Fruit fly (Drosophila melanogaster) whole organism, embryonic: Measurements from ENCODE around the gene CG6149.

Experiments used
- Asciz ChIP-seq: fragments of 200-800 bp; sonication (Bioruptor generic); optimal IDR thresholded peaks from 2 replicates; lab custom pipeline; 2017; ENCODE audit warnings: missing biosample characterization, mild to moderate bottlenecking, missing genetic modification characterization, missing genetic modification reagents
- Bdp1 ChIP-seq: fragments of 200-800 bp; sonication (Bioruptor generic); optimal IDR thresholded peaks from 3 replicates; lab custom pipeline; 2016; ENCODE audit warnings: missing biosample characterization, missing genetic modification characterization
- BtbVII ChIP-seq: fragments of 200-800 bp; sonication (Bioruptor generic); optimal IDR thresholded peaks from 3 replicates; lab custom pipeline; 2017; ENCODE audit warnings: missing biosample characterization, mild to moderate bottlenecking, missing genetic modification characterization
- CG1024 ChIP-seq: fragments of 200-800 bp; sonication (Bioruptor generic); IDR thresholded peaks from 2 replicates; pipeline ENCODE4 v1.3.6; 2022; ENCODE audit warnings: missing biosample characterization, missing genetic modification characterization
- CG10267 ChIP-seq: fragments of 200-800 bp; sonication (Bioruptor generic); optimal IDR thresholded peaks from 2 replicates; lab custom pipeline; 2018; ENCODE audit warnings: missing biosample characterization, mild to moderate bottlenecking, missing genetic modification characterization, moderate library complexity
- CG13287 ChIP-seq: fragments of 200-800 bp; sonication (Bioruptor generic); IDR thresholded peaks from 2 replicates; pipeline ENCODE4 v1.3.6; 2022; ENCODE audit warnings: missing biosample characterization, missing genetic modification characterization; ENCODE audit not compliant: partially characterized antibody
- CG13296 ChIP-seq: fragments of 200-800 bp; sonication (Bioruptor generic); optimal IDR thresholded peaks from 3 replicates; lab custom pipeline; 2018; ENCODE audit warnings: missing biosample characterization, mild to moderate bottlenecking, missing genetic modification characterization
- CG14441 ChIP-seq: fragments of 200-800 bp; sonication (Bioruptor generic); IDR thresholded peaks from 2 replicates; pipeline ENCODE4 v1.3.6; 2022; ENCODE audit warnings: missing biosample characterization, missing genetic modification characterization
- CG14667 ChIP-seq: fragments of 200-800 bp; sonication (Bioruptor generic); IDR thresholded peaks from 2 replicates; pipeline ENCODE4 v1.3.6; 2022; ENCODE audit warnings: missing biosample characterization, missing genetic modification characterization
- CG14710 ChIP-seq: fragments of 200-800 bp; sonication (Bioruptor generic); optimal IDR thresholded peaks from 3 replicates; lab custom pipeline; 2019; ENCODE audit warnings: missing biosample characterization, mild to moderate bottlenecking, missing genetic modification characterization, moderate library complexity
- CG16815 ChIP-seq: fragments of 200-800 bp; sonication (Bioruptor generic); optimal IDR thresholded peaks from 3 replicates; lab custom pipeline; 2017; ENCODE audit warnings: missing biosample characterization, mild to moderate bottlenecking, missing genetic modification characterization
- CG17359 ChIP-seq: fragments of 200-800 bp; sonication (Bioruptor generic); optimal IDR thresholded peaks from 3 replicates; lab custom pipeline; 2018; ENCODE audit warnings: missing biosample characterization, mild to moderate bottlenecking, missing genetic modification characterization, moderate library complexity
- CG1832 ChIP-seq: fragments of 200-800 bp; sonication (Bioruptor generic); optimal IDR thresholded peaks from 2 replicates; lab custom pipeline; 2017; ENCODE audit warnings: missing biosample characterization, mild to moderate bottlenecking, missing genetic modification characterization, inconsistent platforms
- CG2116 ChIP-seq: fragments of 200-800 bp; sonication (Bioruptor generic); optimal IDR thresholded peaks from 3 replicates; lab custom pipeline; 2018; ENCODE audit warnings: missing biosample characterization, mild to moderate bottlenecking, missing genetic modification characterization
- CG2712 ChIP-seq: fragments of 200-800 bp; optimal IDR thresholded peaks from 3 replicates; lab custom pipeline; 2019; ENCODE audit warnings: missing biosample characterization, mild to moderate bottlenecking, missing genetic modification characterization, moderate library complexity
- CG6654 ChIP-seq: fragments of 200-800 bp; sonication (Bioruptor generic); optimal IDR thresholded peaks from 2 replicates; lab custom pipeline; 2017; ENCODE audit warnings: missing biosample characterization, mild to moderate bottlenecking, missing genetic modification characterization
- CG6765 ChIP-seq: fragments of 200-800 bp; sonication (Bioruptor generic); optimal IDR thresholded peaks from 3 replicates; lab custom pipeline; 2017; ENCODE audit warnings: missing biosample characterization, mild to moderate bottlenecking, missing genetic modification characterization
- CG9727 ChIP-seq: fragments of 200-800 bp; sonication (Bioruptor generic); optimal IDR thresholded peaks from 3 replicates; lab custom pipeline; 2017; ENCODE audit warnings: missing biosample characterization, mild to moderate bottlenecking, missing genetic modification characterization
- Camta ChIP-seq: fragments of 200-800 bp; sonication (Bioruptor generic); optimal IDR thresholded peaks from 2 replicates; lab custom pipeline; 2016; ENCODE audit warnings: missing biosample characterization, missing genetic modification characterization
- Dp ChIP-seq: fragments of 200-800 bp; sonication (Bioruptor generic); optimal IDR thresholded peaks from 2 replicates; lab custom pipeline; 2018; ENCODE audit warnings: missing biosample characterization, mild to moderate bottlenecking, missing genetic modification characterization, moderate library complexity
- E2f1 ChIP-seq: fragments of 200-800 bp; sonication (Bioruptor generic); IDR thresholded peaks from 2 replicates; pipeline ENCODE4 v1.3.6; 2022; ENCODE audit warnings: missing biosample characterization, missing genetic modification characterization
- Hr3 ChIP-seq: fragments of 200-800 bp; sonication (Bioruptor generic); optimal IDR thresholded peaks from 3 replicates; lab custom pipeline; 2016; ENCODE audit warnings: missing biosample characterization, missing genetic modification characterization
- Hr39 ChIP-seq: fragments of >200 bp; optimal IDR thresholded peaks from 2 replicates; lab custom pipeline; 2017
- Hr51 ChIP-seq, 2 experiments: fragments of 200-800 bp; sonication (Bioruptor generic); optimal IDR thresholded peaks; 2 replicates in 1 of 2; 3 replicates in 1 of 2; lab custom pipeline; 2016 to 2018; ENCODE audit warnings: missing biosample characterization in 2 of 2, missing genetic modification characterization in 2 of 2, mild to moderate bottlenecking in 1 of 2, moderate library complexity in 1 of 2
- Hsf ChIP-seq: fragments of 200-800 bp; sonication (Bioruptor generic); optimal IDR thresholded peaks from 3 replicates; lab custom pipeline; 2016; ENCODE audit warnings: missing biosample characterization, missing genetic modification characterization
- Meics ChIP-seq: fragments of 200-800 bp; sonication (Bioruptor generic); optimal IDR thresholded peaks from 2 replicates; lab custom pipeline; 2017; ENCODE audit warnings: missing biosample characterization, mild to moderate bottlenecking, missing genetic modification characterization
- NK7.1 ChIP-seq: fragments of 200-800 bp; sonication (Bioruptor generic); optimal IDR thresholded peaks from 3 replicates; lab custom pipeline; 2016; ENCODE audit warnings: missing biosample characterization, missing genetic modification characterization
- Poxn ChIP-seq: fragments of 200-800 bp; sonication (Bioruptor generic); IDR thresholded peaks from 2 replicates; pipeline ENCODE4 v1.3.6; 2022; ENCODE audit warnings: missing biosample characterization, missing genetic modification characterization
- Ptx1 ChIP-seq: fragments of 200-800 bp; sonication (Bioruptor generic); IDR thresholded peaks from 2 replicates; pipeline ENCODE4 v1.3.6; 2022; ENCODE audit warnings: missing biosample characterization, missing genetic modification characterization
- Side ChIP-seq: fragments of 200-800 bp; sonication (Bioruptor generic); optimal IDR thresholded peaks from 2 replicates; lab custom pipeline; 2016; ENCODE audit warnings: missing biosample characterization, missing genetic modification characterization
- cato ChIP-seq: fragments of 200-800 bp; sonication (Bioruptor generic); optimal IDR thresholded peaks from 2 replicates; lab custom pipeline; 2016; ENCODE audit warnings: missing biosample characterization, missing genetic modification characterization, borderline replicate concordance
- chif ChIP-seq, 2 experiments: fragments of 200-800 bp; sonication (Bioruptor generic); optimal IDR thresholded peaks; 3 replicates each; lab custom pipeline; 2016; ENCODE audit warnings: missing biosample characterization in 2 of 2, missing genetic modification characterization in 2 of 2
- chm ChIP-seq: fragments of 200-800 bp; sonication (Bioruptor generic); IDR thresholded peaks from 2 replicates; pipeline ENCODE4 v1.3.6; 2022; ENCODE audit warnings: missing biosample characterization, missing genetic modification characterization
- cwo ChIP-seq: fragments of 200-800 bp; sonication (Bioruptor generic); optimal IDR thresholded peaks from 3 replicates; lab custom pipeline; 2017; ENCODE audit warnings: missing biosample characterization, missing genetic modification characterization, mild to moderate bottlenecking, moderate library complexity, missing genetic modification reagents
- danr ChIP-seq: fragments of 200-800 bp; sonication (Bioruptor generic); IDR thresholded peaks from 2 replicates; pipeline ENCODE4 v1.3.6; 2022; ENCODE audit warnings: missing biosample characterization, missing genetic modification characterization
- dati ChIP-seq: fragments of 200-800 bp; sonication (Bioruptor generic); IDR thresholded peaks from 2 replicates; pipeline ENCODE4 v1.3.6; 2022; ENCODE audit warnings: missing biosample characterization, missing genetic modification characterization
- dm ChIP-seq: fragments of 200-800 bp; sonication (Bioruptor generic); optimal IDR thresholded peaks from 3 replicates; lab custom pipeline; 2016; ENCODE audit warnings: missing biosample characterization, missing genetic modification characterization
- dpn ChIP-seq, 2 experiments: fragments of 200-800 bp; sonication (Bioruptor generic); optimal IDR thresholded peaks; 3 replicates each; lab custom pipeline; 2016; ENCODE audit warnings: missing biosample characterization in 2 of 2, missing genetic modification characterization in 2 of 2
- ftz-f1 ChIP-seq: fragments of 200-800 bp; sonication (Bioruptor generic); optimal IDR thresholded peaks from 2 replicates; lab custom pipeline; 2016; ENCODE audit warnings: missing biosample characterization, missing genetic modification characterization
- hb ChIP-seq: fragments of 200-800 bp; sonication (Bioruptor generic); IDR thresholded peaks from 3 replicates; pipeline ENCODE4 v1.3.6; 2022; ENCODE audit warnings: missing biosample characterization, missing genetic modification characterization; ENCODE audit not compliant: partially characterized antibody
- her ChIP-seq: fragments of 200-800 bp; sonication (Bioruptor generic); optimal IDR thresholded peaks from 2 replicates; lab custom pipeline; 2016; ENCODE audit warnings: missing biosample characterization, missing genetic modification characterization
- kni ChIP-seq: fragments of 200-800 bp; sonication (Bioruptor generic); optimal IDR thresholded peaks from 3 replicates; lab custom pipeline; 2017; ENCODE audit warnings: mild to moderate bottlenecking, missing biosample characterization, missing genetic modification reagents, missing genetic modification characterization
- nerfin-1 ChIP-seq: fragments of 200-800 bp; sonication (Bioruptor generic); optimal IDR thresholded peaks from 3 replicates; lab custom pipeline; 2019; ENCODE audit warnings: missing biosample characterization, mild to moderate bottlenecking, missing genetic modification characterization, moderate library complexity
- nom ChIP-seq: fragments of 200-800 bp; sonication (Bioruptor generic); optimal IDR thresholded peaks from 2 replicates; lab custom pipeline; 2017; ENCODE audit warnings: missing biosample characterization, missing genetic modification characterization, mild to moderate bottlenecking, moderate library complexity, missing genetic modification reagents
- sens-2 ChIP-seq: fragments of 200-800 bp; sonication (Bioruptor generic); IDR thresholded peaks from 2 replicates; pipeline ENCODE4 v1.3.6; 2022; ENCODE audit warnings: missing biosample characterization, missing genetic modification characterization
- sisA ChIP-seq: fragments of 200-800 bp; sonication (Bioruptor generic); IDR thresholded peaks from 2 replicates; pipeline ENCODE4 v1.3.6; 2022; ENCODE audit warnings: missing biosample characterization, missing genetic modification characterization
- slp2 ChIP-seq: fragments of 200-800 bp; sonication (Bioruptor generic); optimal IDR thresholded peaks from 2 replicates; lab custom pipeline; 2016; ENCODE audit warnings: missing biosample characterization, missing genetic modification characterization
- tll ChIP-seq, 2 experiments: fragments of 200-800 bp in 1 of 2; fragments of >200 bp in 1 of 2; sonication (Bioruptor generic) in 1 of 2; optimal IDR thresholded peaks; 2 replicates each; lab custom pipeline; 2017 to 2019; ENCODE audit warnings: missing biosample characterization in 2 of 2, missing genetic modification characterization in 2 of 2, mild to moderate bottlenecking in 1 of 2, moderate library complexity in 1 of 2
- unpg ChIP-seq: fragments of 200-800 bp; sonication (Bioruptor generic); optimal IDR thresholded peaks from 3 replicates; lab custom pipeline; 2018; ENCODE audit warnings: missing biosample characterization, mild to moderate bottlenecking, missing genetic modification characterization, moderate library complexity
- wor ChIP-seq: fragments of 200-800 bp; sonication (Bioruptor generic); IDR thresholded peaks from 2 replicates; pipeline ENCODE4 v1.3.6; 2022; ENCODE audit warnings: missing biosample characterization, missing genetic modification characterization

CG6149 gene

dm6 chr3L:11415382-11415781 lies 19.9 kb downstream of the CG6149 start (continued):
- TF ChIP-seq CG16815 (GFP tag; lab: Kevin White, UChicago) (peak; percentile 81), CG1024 (peak; percentile 51; the same call in 1 of the 2 replicates), CG6654 (GFP tag; lab: Kevin White, UChicago) (peak; percentile 7), CG10267 (tag; lab: Kevin White, UChicago) (peak; percentile 82), CG9727 (GFP tag; lab: Kevin White, UChicago) (peak; percentile 91), danr (GFP tag; lab: Robert Waterston, UW) (0 out of 2 replicates have a peak, but pooled peaks have one; percentile 43), CG14710 (tag; lab: Kevin White, UChicago) (peak; percentile 88), Camta (peak; percentile 32), ftz-f1 (GFP tag; lab: Kevin White, UChicago) (no peak), dpn (GFP tag; optimal IDR thresholded peaks at IDR 0.05; lab: Kevin White, UChicago) (peak; percentile 40 to 66), CG13287 (no peak), unpg (GFP tag; lab: Kevin White, UChicago) (peak; percentile 83), Hr3 (peak; percentile 74), CG13296 (GFP tag; lab: Kevin White, UChicago) (no peak), hb (no peak), chm (peak; percentile 77; the same call in 1 of the 2 replicates), CG17359 (tag; lab: Kevin White, UChicago) (peak; percentile 73), CG6765 (GFP tag; lab: Kevin White, UChicago) (no peak), Meics (no peak), Asciz (GFP tag; lab: Kevin White, UChicago) (peak; percentile 72), Poxn (GFP tag; lab: Robert Waterston, UW) (no peak), Bdp1 (GFP tag; lab: Kevin White, UChicago) (peak; percentile 7), CG2712 (tag; lab: Kevin White, UChicago) (peak; percentile 90), Side (GFP tag; lab: Kevin White, UChicago) (peak; percentile 28), CG14667 (GFP tag; lab: Robert Waterston, UW) (peak; percentile 68), Hr39 (lab: Kevin White, UChicago) (no peak), sisA (GFP tag; lab: Robert Waterston, UW) (peak; percentile 62; the same call in 1 of the 2 replicates), Hr51 (GFP tag; optimal IDR thresholded peaks at IDR 0.05; lab: Kevin White, UChicago) (peak; percentile 32 to 51), her (GFP tag; lab: Kevin White, UChicago) (no peak), dm (no peak), kni (GFP tag; lab: Kevin White, UChicago) (no peak), Ptx1 (GFP tag; lab: Robert Waterston, UW) (peak; percentile 63), Dp (GFP tag; lab: Kevin White, UChicago) (no peak), wor (GFP tag; lab: Robert Waterston, UW) (0 out of 2 replicates have a peak, but pooled peaks have one; percentile 39), cwo (GFP tag; lab: Kevin White, UChicago) (peak; percentile 31), CG2116 (GFP tag; lab: Kevin White, UChicago) (peak; percentile 25), CG1832 (GFP tag; lab: Kevin White, UChicago) (no peak), sens-2 (GFP tag; lab: Robert Waterston, UW) (peak; percentile 83), cato (peak; percentile 55), nerfin-1 (tag; lab: Kevin White, UChicago) (peak; percentile 67), dati (0 out of 2 replicates have a peak, but pooled peaks have one; percentile 40), chif (GFP tag; optimal IDR thresholded peaks at IDR 0.05; lab: Kevin White, UChicago) (peak; percentile 55 to 68), NK7.1 (peak; percentile 18), Hsf (peak; percentile 68), slp2 (GFP tag; lab: Kevin White, UChicago) (no peak), E2f1 (GFP tag; lab: Robert Waterston, UW) (peak; percentile 74), BtbVII (GFP tag; lab: Kevin White, UChicago) (peak; percentile 12), CG14441 (GFP tag; lab: Robert Waterston, UW) (peak; percentile 68), nom (peak; percentile 6), tll (GFP tag; optimal IDR thresholded peaks at IDR 0.05; lab: Kevin White, UChicago) (no peak)
